Worm (Caenorhabditis elegans) whole organism, mixed stage, embryonic: ENCODE results near the gene rpb-2.
"Not testable (repeated sequence)": the region's sequence is repeated elsewhere in the genome, so short reads cannot be mapped to it uniquely, and the experiment has no call there.

Experiments
- M03D4.4 ChIP-seq: sonication (generic microtip); optimal IDR thresholded peaks from 2 replicates; lab custom pipeline; 2017; ENCODE audit warnings: mild to moderate bottlenecking, missing genetic modification characterization, missing compliant biosample characterization
- bed-3 ChIP-seq: fragments of 200-800 bp; sonication (Bioruptor generic); optimal IDR thresholded peaks from 3 replicates; lab custom pipeline; 2018; ENCODE audit warnings: mild to moderate bottlenecking, missing genetic modification characterization, moderate library complexity, missing compliant biosample characterization
- blmp-1 ChIP-seq: fragments of 150-350 bp; optimal IDR thresholded peaks from 2 replicates; lab custom pipeline; 2014; ENCODE audit warnings: missing biosample characterization, missing genetic modification characterization
- ceh-39 ChIP-seq: fragments of 150-350 bp; optimal IDR thresholded peaks from 2 replicates; lab custom pipeline; 2014; ENCODE audit warnings: missing biosample characterization, missing genetic modification characterization
- ceh-43 ChIP-seq: fragments of 200-800 bp; sonication (Bioruptor generic); optimal IDR thresholded peaks from 2 replicates; lab custom pipeline; 2018; ENCODE audit warnings: mild to moderate bottlenecking, missing genetic modification characterization, moderate library complexity, missing compliant biosample characterization
- ceh-83 ChIP-seq: fragments of 200-800 bp; sonication (Bioruptor generic); optimal IDR thresholded peaks from 2 replicates; lab custom pipeline; 2018; ENCODE audit warnings: mild to moderate bottlenecking, missing genetic modification characterization, missing compliant biosample characterization
- ces-1 ChIP-seq: fragments of 150-350 bp; optimal IDR thresholded peaks from 2 replicates; lab custom pipeline; 2014; ENCODE audit warnings: missing biosample characterization, missing genetic modification reagents, missing genetic modification characterization
- drap-1 ChIP-seq: fragments of 200-800 bp; sonication (Bioruptor generic); optimal IDR thresholded peaks from 3 replicates; lab custom pipeline; 2018; ENCODE audit warnings: mild to moderate bottlenecking, missing genetic modification characterization, missing compliant biosample characterization
- elt-1 ChIP-seq: sonication (generic microtip); optimal IDR thresholded peaks from 2 replicates; lab custom pipeline; 2017; ENCODE audit warnings: missing genetic modification characterization, mild to moderate bottlenecking, missing compliant biosample characterization, antibody characterized with exemption, moderate library complexity, borderline replicate concordance; ENCODE audit not compliant: insufficient read depth
- elt-3 ChIP-seq: fragments of 150-350 bp; optimal IDR thresholded peaks from 2 replicates; lab custom pipeline; 2014; ENCODE audit warnings: missing biosample characterization, missing genetic modification characterization
- flh-1 ChIP-seq: fragments of 200-800 bp; sonication (Bioruptor generic); optimal IDR thresholded peaks from 2 replicates; lab custom pipeline; 2018; ENCODE audit warnings: mild to moderate bottlenecking, missing genetic modification characterization, moderate library complexity, missing compliant biosample characterization
- ham-2 ChIP-seq: fragments of 200-800 bp; sonication (Bioruptor generic); optimal IDR thresholded peaks from 2 replicates; lab custom pipeline; 2018; ENCODE audit warnings: mild to moderate bottlenecking, missing genetic modification characterization, missing compliant biosample characterization
- hlh-1 ChIP-seq: fragments of 150-350 bp; optimal IDR thresholded peaks from 2 replicates; lab custom pipeline; 2014; ENCODE audit warnings: missing biosample characterization, missing genetic modification reagents, missing genetic modification characterization
- lsy-2 ChIP-seq: fragments of 150-350 bp; optimal IDR thresholded peaks from 2 replicates; lab custom pipeline; 2014; ENCODE audit warnings: missing biosample characterization, missing genetic modification characterization
- mab-5 ChIP-seq: fragments of 150-350 bp; optimal IDR thresholded peaks from 2 replicates; lab custom pipeline; 2014; ENCODE audit warnings: missing biosample characterization, missing genetic modification characterization
- mep-1 ChIP-seq: fragments of 150-350 bp; optimal IDR thresholded peaks from 2 replicates; lab custom pipeline; 2017; ENCODE audit warnings: missing biosample characterization, missing genetic modification reagents, missing genetic modification characterization, inconsistent platforms
- nhr-2 ChIP-seq: fragments of 150-350 bp; optimal IDR thresholded peaks from 2 replicates; lab custom pipeline; 2014; ENCODE audit warnings: missing biosample characterization, missing genetic modification characterization
- nhr-237 ChIP-seq: fragments of 150-350 bp; optimal IDR thresholded peaks from 2 replicates; lab custom pipeline; 2014; ENCODE audit warnings: missing biosample characterization, missing genetic modification characterization
- nhr-28 ChIP-seq: fragments of 150-350 bp; optimal IDR thresholded peaks from 2 replicates; lab custom pipeline; 2014; ENCODE audit warnings: missing biosample characterization, missing genetic modification characterization
- nhr-76 ChIP-seq: sonication (generic microtip); optimal IDR thresholded peaks from 2 replicates; lab custom pipeline; 2017; ENCODE audit warnings: missing biosample characterization, missing genetic modification characterization
- pha-4 ChIP-seq: fragments of 150-350 bp; optimal IDR thresholded peaks from 2 replicates; lab custom pipeline; 2018; ENCODE audit warnings: missing biosample characterization, missing genetic modification reagents, missing genetic modification characterization
- sem-2 ChIP-seq: fragments of 200-800 bp; sonication (Bioruptor generic); optimal IDR thresholded peaks from 2 replicates; lab custom pipeline; 2018; ENCODE audit warnings: mild to moderate bottlenecking, missing genetic modification characterization, missing compliant biosample characterization
- snpc-4 ChIP-seq: fragments of 150-350 bp; optimal IDR thresholded peaks from 2 replicates; lab custom pipeline; 2014; ENCODE audit warnings: missing biosample characterization, missing genetic modification characterization
- sptf-1 ChIP-seq: sonication (generic microtip); optimal IDR thresholded peaks from 2 replicates; lab custom pipeline; 2017; ENCODE audit warnings: mild to moderate bottlenecking, missing genetic modification characterization, moderate library complexity, missing compliant biosample characterization
- tbx-8 ChIP-seq: fragments of 200-800 bp; sonication (Bioruptor generic); optimal IDR thresholded peaks from 2 replicates; lab custom pipeline; 2018; ENCODE audit warnings: mild to moderate bottlenecking, missing genetic modification characterization, moderate library complexity, missing compliant biosample characterization
- unc-120 ChIP-seq: sonication (generic microtip); optimal IDR thresholded peaks from 2 replicates; lab custom pipeline; 2017; ENCODE audit warnings: missing genetic modification characterization, missing compliant biosample characterization; ENCODE audit not compliant: poor library complexity, severe bottlenecking
- unc-39 ChIP-seq: fragments of 150-350 bp; optimal IDR thresholded peaks from 2 replicates; lab custom pipeline; 2014; ENCODE audit warnings: missing biosample characterization, missing genetic modification characterization
- unc-62 ChIP-seq: fragments of 150-350 bp; optimal IDR thresholded peaks from 2 replicates; lab custom pipeline; 2014; ENCODE audit warnings: missing biosample characterization, missing genetic modification reagents, missing genetic modification characterization
- zip-8 ChIP-seq: fragments of 150-350 bp; optimal IDR thresholded peaks from 2 replicates; lab custom pipeline; 2014; ENCODE audit warnings: missing biosample characterization, missing genetic modification characterization
- ztf-11 ChIP-seq: fragments of 150-350 bp; optimal IDR thresholded peaks from 2 replicates; lab custom pipeline; 2014; ENCODE audit warnings: missing biosample characterization, missing genetic modification characterization

The rpb-2 gene

ce11 chrIII:4917960-4918712 is 21.2 kb upstream of the rpb-2 start, which contains the start of gene rpb-8:
Gene rpb-8, minus strand, starts transcription at chrIII:4918008.
- no peak for TF ChIP-seq ham-2 (GFP tag; lab: Kevin White, UChicago)
- no peak for TF ChIP-seq ceh-43 (GFP tag; lab: Kevin White, UChicago)
- TF ChIP-seq nhr-237 (tag; lab: Kevin White, UChicago), result peak; percentile 13
- TF ChIP-seq unc-120, result peak; percentile 61
- TF ChIP-seq lsy-2 (tag; lab: Kevin White, UChicago), result peak; percentile 67
- no peak for TF ChIP-seq flh-1 (GFP tag; lab: Kevin White, UChicago)
- TF ChIP-seq zip-8, result no peak
- TF ChIP-seq mep-1 (tag; lab: Kevin White, UChicago), result peak; percentile 55

DNA sequence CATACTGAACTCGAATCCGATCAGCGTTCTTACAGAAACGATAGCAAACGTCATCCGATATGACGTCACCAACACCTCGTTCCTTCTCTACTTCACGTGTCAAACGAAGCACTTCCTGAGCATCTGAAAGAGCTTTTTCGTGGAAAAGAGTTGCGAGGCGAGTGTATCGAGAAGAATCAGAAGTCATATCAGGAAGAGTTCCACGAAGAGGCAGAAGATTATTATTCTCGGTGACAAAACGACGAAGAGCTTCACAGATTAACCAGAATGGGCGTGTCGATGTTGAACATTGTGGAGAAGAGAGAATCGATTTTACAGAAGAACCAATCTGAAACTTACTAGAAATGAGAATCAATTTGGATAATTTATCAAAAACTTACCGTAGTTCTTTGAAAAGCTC is 20.5 kb upstream of the rpb-2 start:
- no peak for TF ChIP-seq elt-3 (tag; lab: Kevin White, UChicago)
- TF ChIP-seq ceh-39 (tag; lab: Kevin White, UChicago), result no peak
- TF ChIP-seq unc-39 (tag; lab: Kevin White, UChicago), result no peak
- no peak for TF ChIP-seq hlh-1 (tag; lab: Kevin White, UChicago)
- no peak for TF ChIP-seq elt-1 (tag; lab: Kevin White, UChicago)
- TF ChIP-seq pha-4 (tag; lab: Kevin White, UChicago), result no peak
- TF ChIP-seq lsy-2 (tag; lab: Kevin White, UChicago), result no peak

DNA sequence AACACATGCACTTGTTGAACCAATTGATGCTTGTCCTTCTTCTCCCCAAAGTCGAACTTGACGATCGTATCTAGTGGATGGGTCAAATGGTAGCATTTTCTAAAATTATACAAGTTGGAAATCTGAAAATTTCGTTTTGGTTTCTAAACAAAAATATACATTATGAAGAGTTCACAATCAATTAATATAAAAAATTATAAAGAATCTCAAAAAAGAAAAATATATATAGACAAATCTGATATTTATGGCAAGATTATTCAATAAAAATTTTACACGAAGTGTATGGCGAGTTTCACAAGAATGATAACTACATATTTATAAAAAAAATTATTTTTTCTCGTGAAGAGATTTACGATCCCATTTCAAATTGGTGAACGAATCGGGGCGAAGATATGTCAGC is 19.1 kb upstream of the rpb-2 start, which contains the start of gene ula-1:
ula-1 (minus strand) TSS at position 101 of the 400 bp plus-strand sequence.
- no peak for TF ChIP-seq ceh-83 (GFP tag; lab: Kevin White, UChicago)
- TF ChIP-seq nhr-2 (tag; lab: Kevin White, UChicago), result no peak
- TF ChIP-seq bed-3 (GFP tag; lab: Kevin White, UChicago), result no peak
- TF ChIP-seq ztf-11 (tag; lab: Kevin White, UChicago), result no peak
- no peak for TF ChIP-seq nhr-76 (tag; lab: Kevin White, UChicago)
- TF ChIP-seq mep-1 (tag; lab: Kevin White, UChicago), result no peak
- TF ChIP-seq tbx-8 (GFP tag; lab: Kevin White, UChicago), result no peak
- no peak for TF ChIP-seq zip-8
- TF ChIP-seq pha-4 (tag; lab: Kevin White, UChicago), result no peak
- TF ChIP-seq ceh-39 (tag; lab: Kevin White, UChicago), result no peak
- TF ChIP-seq ham-2 (GFP tag; lab: Kevin White, UChicago), result no peak
- TF ChIP-seq ces-1 (GFP tag; lab: Kevin White, UChicago), result no peak
- TF ChIP-seq ceh-43 (GFP tag; lab: Kevin White, UChicago), result no peak
- no peak for TF ChIP-seq elt-1 (tag; lab: Kevin White, UChicago)
- no peak for TF ChIP-seq blmp-1 (tag; lab: Kevin White, UChicago)
- no peak for TF ChIP-seq sem-2 (GFP tag; lab: Kevin White, UChicago)
- no peak for TF ChIP-seq lsy-2 (tag; lab: Kevin White, UChicago)

DNA sequence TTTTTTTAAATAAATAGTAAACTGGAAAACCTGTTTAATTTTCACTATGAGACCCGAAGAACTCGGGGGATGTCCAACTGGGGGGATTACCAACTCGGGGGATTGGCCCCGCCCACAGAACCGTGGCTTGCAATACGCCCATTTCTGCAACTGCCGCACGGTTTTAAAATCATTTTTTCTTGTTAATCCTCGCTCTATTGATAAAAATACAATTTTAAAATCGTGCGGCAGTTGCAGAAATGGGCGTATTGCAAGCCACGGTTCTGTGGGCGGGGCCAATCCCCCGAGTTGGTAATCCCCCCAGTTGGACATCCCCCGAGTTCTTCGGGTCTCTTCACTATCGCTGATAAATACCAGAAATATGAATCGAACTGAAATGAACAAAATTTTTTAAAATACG is 17.3 kb upstream of the rpb-2 start, which contains the start of gene mmab-1:
mmab-1 (minus strand) TSS at position 95 of the 400 bp plus-strand sequence.
- not testable (repeated sequence) for TF ChIP-seq unc-62 (GFP tag; lab: Kevin White, UChicago); unc-120; unc-39 (tag; lab: Kevin White, UChicago)

ce11 chrIII:4924134-4924533 is 15.2 kb upstream of the rpb-2 start:
- TF ChIP-seq nhr-76 (tag; lab: Kevin White, UChicago) (no peak), M03D4.4 (tag; lab: Kevin White, UChicago) (no peak), snpc-4 (no peak), unc-62 (GFP tag; lab: Kevin White, UChicago) (no peak), ham-2 (GFP tag; lab: Kevin White, UChicago) (no peak), drap-1 (no peak)

- TF ChIP-seq nhr-28 (tag; lab: Kevin White, UChicago), result no peak
- peak; percentile 9 for TF ChIP-seq pha-4 (tag; lab: Kevin White, UChicago)
- TF ChIP-seq ces-1 (GFP tag; lab: Kevin White, UChicago), result peak; percentile 21
- TF ChIP-seq sptf-1, result peak; percentile 66
- no peak for TF ChIP-seq mab-5 (tag; lab: Kevin White, UChicago)
- peak; percentile 15 for TF ChIP-seq lsy-2 (tag; lab: Kevin White, UChicago)
Measured at ce11 chrIII:4930154-4930679, 9.2 kb upstream of the rpb-2 start, which contains the start of gene set-2. Gene set-2, minus strand, starts transcription at chrIII:4930204.
